Fruit fly (Drosophila melanogaster) whole organism, wandering third instar larva: ENCODE data around the gene vers.

ENCODE experiments used
- CG32264 ChIP-seq: fragments of 200-800 bp; sonication (Bioruptor generic); optimal IDR thresholded peaks from 2 replicates; lab custom pipeline; 2016; ENCODE audit warnings: missing biosample characterization, missing genetic modification characterization
- CG9705 ChIP-seq: fragments of 200-800 bp; sonication (Bioruptor generic); optimal IDR thresholded peaks from 2 replicates; lab custom pipeline; 2018; ENCODE audit warnings: missing biosample characterization, mild to moderate bottlenecking, missing genetic modification characterization
- Hr78 ChIP-seq: fragments of >200 bp; optimal IDR thresholded peaks from 2 replicates; lab custom pipeline; 2017; ENCODE audit warnings: missing biosample characterization, missing genetic modification characterization
- Hr83 ChIP-seq: fragments of 200-300 bp; sonication (Bioruptor generic); optimal IDR thresholded peaks from 2 replicates; lab custom pipeline; 2016; ENCODE audit warnings: missing biosample characterization, mild to moderate bottlenecking, missing genetic modification characterization, moderate library complexity; ENCODE audit not compliant: poor library complexity, severe bottlenecking
- Mio ChIP-seq: sonication (Bioruptor generic); optimal IDR thresholded peaks from 2 replicates; lab custom pipeline; 2016; ENCODE audit warnings: missing biosample characterization, missing genetic modification characterization
- Myc ChIP-seq: fragments of >200 bp; optimal IDR thresholded peaks from 2 replicates; lab custom pipeline; 2017
- OdsH ChIP-seq: fragments of 200-800 bp; sonication (Bioruptor generic); optimal IDR thresholded peaks from 2 replicates; lab custom pipeline; 2016; ENCODE audit warnings: missing biosample characterization, mild to moderate bottlenecking, missing genetic modification characterization
- Rel ChIP-seq, 2 experiments: fragments of 200-800 bp; sonication (Bioruptor generic) in 1 of 2; optimal IDR thresholded peaks; 2 replicates in 1 of 2; 3 replicates in 1 of 2; lab custom pipeline; 2016 to 2019; ENCODE audit warnings: mild to moderate bottlenecking in 2 of 2, missing biosample characterization in 2 of 2, missing genetic modification characterization in 2 of 2, moderate library complexity in 1 of 2
- Sp1 ChIP-seq: fragments of 200-800 bp; sonication (Bioruptor generic); optimal IDR thresholded peaks from 3 replicates; lab custom pipeline; 2019; ENCODE audit warnings: missing biosample characterization, mild to moderate bottlenecking, missing genetic modification characterization, moderate library complexity
- Vsx2 ChIP-seq: fragments of 200-300, 225-300 bp; sonication (Bioruptor generic); optimal IDR thresholded peaks from 2 replicates; lab custom pipeline; 2018; ENCODE audit warnings: missing biosample characterization, missing genetic modification characterization; ENCODE audit not compliant: partially characterized antibody
- dl ChIP-seq, 2 experiments: fragments of 175-275, 200-275 bp in 1 of 2; fragments of 200-275 bp in 1 of 2; sonication (Bioruptor generic); optimal IDR thresholded peaks; lab custom pipeline; 2018; ENCODE audit warnings: mild to moderate bottlenecking in 2 of 2, missing biosample characterization in 2 of 2, missing genetic modification characterization in 2 of 2, moderate library complexity in 2 of 2; ENCODE audit not compliant: partially characterized antibody in 2 of 2, insufficient read depth in 1 of 2
- ey ChIP-seq: fragments of 200-800 bp; sonication (Bioruptor generic); optimal IDR thresholded peaks from 2 replicates; lab custom pipeline; 2016; ENCODE audit warnings: missing biosample characterization, missing genetic modification characterization
- foxo ChIP-seq, 2 experiments: fragments of 200-800 bp; sonication (Bioruptor generic); optimal IDR thresholded peaks; 2 replicates in 1 of 2; 3 replicates in 1 of 2; lab custom pipeline; 2016 to 2017; ENCODE audit warnings: missing biosample characterization in 2 of 2, missing genetic modification characterization in 2 of 2
- h ChIP-seq: fragments of 200-800 bp; sonication (Bioruptor generic); optimal IDR thresholded peaks from 3 replicates; lab custom pipeline; 2016; ENCODE audit warnings: missing biosample characterization, mild to moderate bottlenecking, missing genetic modification characterization
- jim ChIP-seq: fragments of 175-275, 200-325 bp; sonication (Bioruptor generic); optimal IDR thresholded peaks from 2 replicates; lab custom pipeline; 2016; ENCODE audit warnings: missing biosample characterization, mild to moderate bottlenecking, missing genetic modification characterization
- pan ChIP-seq: fragments of >200 bp; optimal IDR thresholded peaks from 2 replicates; lab custom pipeline; 2017
- psq ChIP-seq: fragments of 200-800 bp; sonication (Bioruptor generic); optimal IDR thresholded peaks from 3 replicates; lab custom pipeline; 2017; ENCODE audit warnings: missing biosample characterization, mild to moderate bottlenecking, missing genetic modification characterization, moderate library complexity
- rgr ChIP-seq: fragments of 200-800 bp; sonication (Bioruptor generic); optimal IDR thresholded peaks from 3 replicates; lab custom pipeline; 2016; ENCODE audit warnings: missing biosample characterization, mild to moderate bottlenecking, missing genetic modification characterization
- sage ChIP-seq: fragments of 200-800 bp; sonication (Bioruptor generic); optimal IDR thresholded peaks from 2 replicates; lab custom pipeline; 2016; ENCODE audit warnings: missing biosample characterization, mild to moderate bottlenecking, missing genetic modification characterization
- sv ChIP-seq: fragments of 200-800 bp; sonication (Bioruptor generic); optimal IDR thresholded peaks from 3 replicates; lab custom pipeline; 2016; ENCODE audit warnings: missing biosample characterization, missing genetic modification characterization
- tai ChIP-seq: sonication (Bioruptor generic); optimal IDR thresholded peaks from 2 replicates; lab custom pipeline; 2016; ENCODE audit warnings: missing biosample characterization, missing genetic modification characterization
- usp ChIP-seq: fragments of >200 bp; optimal IDR thresholded peaks from 2 replicates; lab custom pipeline; 2017; ENCODE audit warnings: missing biosample characterization, missing genetic modification characterization
- woc ChIP-seq: sonication (Bioruptor generic); optimal IDR thresholded peaks from 2 replicates; lab custom pipeline; 2016; ENCODE audit warnings: missing biosample characterization, mild to moderate bottlenecking, missing genetic modification characterization

Gene vers

dm6 chr3L:12139232-12139698 is 23.4 kb downstream of the vers start (continued):
- TF ChIP-seq OdsH (GFP tag; lab: Kevin White, UChicago), result peak; percentile 68

dm6 chr3L:12145709-12146694 is 30.1 kb downstream of the vers start, which contains the start of the genes eIF3l and Nrx-IV:
eIF3l (minus strand) TSS chr3L:12146097.
Nrx-IV (plus strand) TSS chr3L:12146519.
- TF ChIP-seq dl (GFP tag; optimal IDR thresholded peaks at IDR 0.05; lab: Kevin White, UChicago; ENCODE audit: insufficient read depth in 1 of 2, partially characterized antibody in 2 of 2), result no peak
- TF ChIP-seq Rel (GFP tag; optimal IDR thresholded peaks at IDR 0.05; lab: Kevin White, UChicago), result no peak
- TF ChIP-seq Rel (tag; optimal IDR thresholded peaks at IDR 0.05; lab: Kevin White, UChicago), result peak; percentile 73
- TF ChIP-seq woc (GFP tag; lab: Kevin White, UChicago), result peak; percentile 62

DNA sequence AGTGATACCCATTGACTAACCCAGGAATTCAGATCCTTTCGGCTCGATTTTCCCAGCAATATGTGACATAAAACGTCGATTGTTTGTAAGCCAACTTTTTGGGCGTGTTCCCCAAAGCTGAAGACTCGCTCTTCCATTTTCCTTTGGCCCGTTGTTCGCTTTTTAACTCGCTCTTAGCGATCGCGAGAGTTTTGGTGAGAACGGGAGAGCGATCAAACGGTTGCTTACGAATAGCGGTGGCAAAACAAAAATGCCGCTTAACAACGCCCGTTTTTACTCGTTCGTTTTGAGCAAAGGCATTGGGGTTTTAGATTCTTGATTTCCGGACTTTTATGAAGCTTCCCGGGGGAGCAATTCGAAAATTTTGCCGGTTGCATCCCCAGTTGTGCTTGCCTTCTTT is 31.1 kb downstream of the vers start:
- TF ChIP-seq psq (GFP tag; lab: Kevin White, UChicago) (peak; percentile 80), usp (GFP tag; lab: Kevin White, UChicago) (no peak), CG32264 (GFP tag; lab: Kevin White, UChicago) (no peak), Vsx2 (GFP tag; lab: Kevin White, UChicago) (no peak)

dm6 chr3L:12149024-12149423 is 33.1 kb downstream of the vers start, which contains the start of gene CG32099:
CG32099 (plus strand) TSS chr3L:12149273.
- TF ChIP-seq Rel (GFP tag; optimal IDR thresholded peaks at IDR 0.05; lab: Kevin White, UChicago), result no peak
- TF ChIP-seq Rel (tag; optimal IDR thresholded peaks at IDR 0.05; lab: Kevin White, UChicago), result peak; percentile 82
- TF ChIP-seq Sp1 (GFP tag; lab: Kevin White, UChicago), result no peak
- TF ChIP-seq, all 38 proteins: peak for 1

DNA sequence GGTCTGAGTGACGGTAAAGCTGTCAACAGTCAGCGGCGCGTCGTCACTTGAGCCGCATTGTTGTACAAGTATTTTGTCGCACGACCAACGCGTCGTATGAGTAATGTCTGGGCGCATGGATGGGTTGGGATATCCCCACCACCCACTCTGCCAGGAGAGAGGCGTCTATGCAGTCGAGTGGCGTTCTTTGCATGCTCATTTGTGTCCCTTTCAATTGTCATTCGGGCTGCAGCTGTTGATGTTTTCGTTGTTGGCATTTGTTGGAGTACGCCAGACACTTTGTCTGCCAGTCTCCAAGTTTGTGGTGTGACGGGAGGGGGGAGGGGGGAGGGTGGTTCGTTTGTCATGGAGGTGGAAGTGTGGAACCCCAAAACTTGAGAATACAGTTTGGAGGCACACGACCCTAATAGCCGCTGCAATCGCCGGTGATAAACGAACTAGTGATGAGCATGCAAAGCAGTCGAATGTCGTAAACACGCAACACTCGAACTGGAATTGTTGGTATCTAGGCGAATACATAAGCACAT is 46.3 kb downstream of the vers start:
- TF ChIP-seq usp (GFP tag; lab: Kevin White, UChicago) (no peak), sv (GFP tag; lab: Kevin White, UChicago) (no peak), h (no peak), sage (GFP tag; lab: Kevin White, UChicago) (no peak), Myc (no peak), tai (GFP tag; lab: Kevin White, UChicago) (no peak), rgr (no peak), pan (no peak), Rel (GFP tag; optimal IDR thresholded peaks at IDR 0.05; lab: Kevin White, UChicago) (no peak), Rel (tag; optimal IDR thresholded peaks at IDR 0.05; lab: Kevin White, UChicago) (no peak), foxo (GFP tag; optimal IDR thresholded peaks at IDR 0.05; lab: Kevin White, UChicago) (no peak)
- TF ChIP-seq, all 38 proteins: peak for 0

DNA sequence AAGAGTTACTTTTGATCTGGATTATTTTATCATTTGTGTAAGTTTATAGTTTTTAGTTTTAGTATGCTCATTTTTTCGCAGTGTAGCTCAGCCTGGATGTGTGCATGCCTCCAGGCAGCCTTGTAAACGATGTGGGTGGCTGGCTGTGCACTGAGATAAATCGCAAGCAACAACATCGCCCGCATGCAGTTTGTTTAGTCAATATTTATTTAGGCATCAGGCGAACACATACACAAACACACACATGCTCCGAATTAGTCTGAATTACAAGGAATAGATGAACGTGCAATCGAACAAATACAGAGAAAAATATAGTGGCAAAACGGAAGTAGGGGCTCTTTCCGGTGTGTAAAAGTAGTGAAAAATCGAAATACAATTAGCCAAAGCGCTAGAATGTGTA is 47.2 kb downstream of the vers start:
- TF ChIP-seq Sp1 (GFP tag; lab: Kevin White, UChicago) (no peak), Hr78 (GFP tag; lab: Kevin White, UChicago) (no peak), CG9705 (GFP tag; lab: Kevin White, UChicago) (no peak), Rel (GFP tag; optimal IDR thresholded peaks at IDR 0.05; lab: Kevin White, UChicago) (no peak), Rel (tag; optimal IDR thresholded peaks at IDR 0.05; lab: Kevin White, UChicago) (no peak), usp (GFP tag; lab: Kevin White, UChicago) (no peak), sv (GFP tag; lab: Kevin White, UChicago) (no peak), Myc (no peak), CG32264 (GFP tag; lab: Kevin White, UChicago) (no peak), psq (GFP tag; lab: Kevin White, UChicago) (no peak), foxo (GFP tag; optimal IDR thresholded peaks at IDR 0.05; lab: Kevin White, UChicago) (no peak), woc (GFP tag; lab: Kevin White, UChicago) (no peak), Mio (no peak), Hr83 (GFP tag; lab: Kevin White, UChicago) (no peak), dl (GFP tag; optimal IDR thresholded peaks at IDR 0.05; lab: Kevin White, UChicago; ENCODE audit: insufficient read depth in 1 of 2, partially characterized antibody in 2 of 2) (no peak), jim (no peak), rgr (no peak), ey (GFP tag; lab: Kevin White, UChicago) (no peak)
- TF ChIP-seq, all 38 proteins: peak for 0
